Worm (Caenorhabditis elegans): Measurements from ENCODE around the gene F47E1.1.

DNA sequence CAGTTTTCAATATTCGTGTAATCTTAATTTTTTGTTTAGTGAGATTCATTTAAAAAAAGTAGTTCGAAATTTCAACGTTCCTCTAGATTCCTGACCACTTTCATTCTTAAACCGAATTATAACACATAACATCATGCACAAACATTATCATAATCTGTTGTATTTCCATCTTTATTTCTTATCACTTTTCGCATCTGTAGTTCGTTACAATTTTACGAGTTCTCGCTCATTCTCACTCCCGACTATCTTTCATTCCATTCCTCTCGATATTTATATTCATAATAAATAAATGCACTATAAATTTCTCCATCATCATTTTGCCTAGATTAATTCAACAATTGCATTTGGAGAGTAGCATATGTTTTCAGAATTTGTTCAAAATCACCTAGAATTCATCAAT lies 4.2 kb downstream of the F47E1.1 start:
- no peak for TF ChIP-seq W03F9.2 (tag; optimal IDR thresholded peaks at IDR 0.05)
- no peak for TF ChIP-seq him-1 (tag; optimal IDR thresholded peaks at IDR 0.05)
- no peak for TF ChIP-seq dao-5 (tag; optimal IDR thresholded peaks at IDR 0.05)
